Fruit fly (Drosophila melanogaster): Measurements from ENCODE around the gene Hsp23.

Gene Hsp23

DNA sequence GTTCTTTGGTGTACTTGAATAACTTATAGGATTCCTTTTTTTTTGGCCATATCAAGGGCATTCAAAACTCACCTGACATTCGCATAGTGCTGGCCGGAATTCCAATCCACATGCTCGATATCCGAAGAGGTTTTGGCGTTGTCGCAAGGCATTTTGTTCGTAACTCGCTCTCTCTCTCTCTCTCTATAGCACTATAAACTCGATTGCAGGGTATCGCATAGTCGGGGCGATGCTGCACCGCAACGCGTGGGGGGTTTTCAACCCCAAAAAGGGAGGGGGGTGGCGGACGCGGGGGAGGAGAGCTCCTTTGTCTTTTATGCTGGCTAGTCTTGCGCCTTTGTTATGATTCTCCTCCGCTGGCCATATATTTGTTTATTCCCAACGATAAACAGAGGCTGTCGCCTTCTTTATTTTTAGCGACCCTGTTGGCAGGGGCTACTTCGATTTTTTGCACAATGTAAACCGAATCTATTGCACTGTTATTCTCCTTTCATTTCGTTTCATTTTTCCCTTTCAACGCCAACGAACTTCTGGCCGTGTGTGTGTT lies 16.8 kb downstream of the Hsp23 start:
- TF ChIP-seq eg (GFP tag; IDR thresholded peaks at IDR 0.05): no peak; the same call in 1 of the 3 replicates
- no peak for TF ChIP-seq fkh (GFP tag; optimal IDR thresholded peaks at IDR 0.05)
- TF ChIP-seq CG11762 (GFP tag; optimal IDR thresholded peaks at IDR 0.05; ENCODE audit: insufficient read depth): no peak
- TF ChIP-seq CG6808 (GFP tag; optimal IDR thresholded peaks at IDR 0.05): peak; percentile 5
- peak; percentile 19 for TF ChIP-seq Sox14 (GFP tag; optimal IDR thresholded peaks at IDR 0.05)
- peak; percentile 21 for TF ChIP-seq CG10669 (GFP tag; optimal IDR thresholded peaks at IDR 0.05)
- TF ChIP-seq CG3919 (GFP tag; optimal IDR thresholded peaks at IDR 0.05): peak; percentile 57
- TF ChIP-seq CG15336 (GFP tag; IDR thresholded peaks at IDR 0.05): no peak
- TF ChIP-seq CG11902 (GFP tag; optimal IDR thresholded peaks at IDR 0.05): peak; percentile 3
- peak; percentile 21 for TF ChIP-seq OdsH (GFP tag; optimal IDR thresholded peaks at IDR 0.05)
- peak; percentile 6 for TF ChIP-seq net (GFP tag; optimal IDR thresholded peaks at IDR 0.05)
- TF ChIP-seq salr (GFP tag; optimal IDR thresholded peaks at IDR 0.05): peak in 1 of 2 experiments; percentile 12
- TF ChIP-seq ss (GFP tag; optimal IDR thresholded peaks at IDR 0.05): peak; percentile 24 to 25
- TF ChIP-seq vri (GFP tag; optimal IDR thresholded peaks at IDR 0.05): no peak
- TF ChIP-seq CG1621 (tag; optimal IDR thresholded peaks at IDR 0.05): peak; percentile 8
- TF ChIP-seq CG9139 (GFP tag; optimal IDR thresholded peaks at IDR 0.05): no peak
- TF ChIP-seq CG3032 (tag; optimal IDR thresholded peaks at IDR 0.05): peak; percentile 39
- no peak for TF ChIP-seq Smox (GFP tag; optimal IDR thresholded peaks at IDR 0.05)
- TF ChIP-seq cyc (GFP tag; optimal IDR thresholded peaks at IDR 0.05): peak; percentile 16
- no peak for TF ChIP-seq pdm3 (GFP tag; optimal IDR thresholded peaks at IDR 0.05)
- peak; percentile 8 for TF ChIP-seq Ets96B (tag; optimal IDR thresholded peaks at IDR 0.05)
- no peak for TF ChIP-seq CG34406 (GFP tag; optimal IDR thresholded peaks at IDR 0.05)
- TF ChIP-seq CG8119 (GFP tag; IDR thresholded peaks at IDR 0.05): 0 out of 3 replicates have a peak, but pooled peaks have one; percentile 25
- TF ChIP-seq CG6163 (GFP tag; IDR thresholded peaks at IDR 0.05): peak; percentile 31; the same call in 1 of the 3 replicates
- peak; percentile 11 for TF ChIP-seq CG7368 (GFP tag; optimal IDR thresholded peaks at IDR 0.05)
- TF ChIP-seq CG10631 (GFP tag; optimal IDR thresholded peaks at IDR 0.05): no peak
- peak; percentile 50 for TF ChIP-seq Eip78C (GFP tag)
- peak; percentile 39 for TF ChIP-seq CG11294 (GFP tag; IDR thresholded peaks at IDR 0.05)
- peak; percentile 14 for TF ChIP-seq spab (GFP tag; optimal IDR thresholded peaks at IDR 0.05)

dm6 chr3L:9399013-9399750 lies 17.5 kb downstream of the Hsp23 start, which contains the start of gene CG4080:
Gene CG4080, minus strand, starts transcription at chr3L:9399227.
- TF ChIP-seq eg (GFP tag; IDR thresholded peaks at IDR 0.05): no peak
- TF ChIP-seq Sox14 (GFP tag; optimal IDR thresholded peaks at IDR 0.05): peak; percentile 21
- no peak for TF ChIP-seq spab (GFP tag; optimal IDR thresholded peaks at IDR 0.05)
- TF ChIP-seq ss (GFP tag; optimal IDR thresholded peaks at IDR 0.05): peak in 1 of 2 experiments; percentile 10
- no peak for TF ChIP-seq CG15336 (GFP tag; IDR thresholded peaks at IDR 0.05)
- TF ChIP-seq cyc (GFP tag; optimal IDR thresholded peaks at IDR 0.05): peak; percentile 31
- TF ChIP-seq topi (GFP tag; optimal IDR thresholded peaks at IDR 0.05): peak; percentile 46
- TF ChIP-seq net (GFP tag; optimal IDR thresholded peaks at IDR 0.05): no peak
- peak; percentile 79 for TF ChIP-seq Eip78C (GFP tag)
- no peak for TF ChIP-seq CG4318 (GFP tag; optimal IDR thresholded peaks at IDR 0.05)
- TF ChIP-seq Sox15 (GFP tag; optimal IDR thresholded peaks at IDR 0.05): no peak
- peak; percentile 64 for TF ChIP-seq Sox102F (GFP tag; optimal IDR thresholded peaks at IDR 0.05)
- TF ChIP-seq CG16779 (tag; optimal IDR thresholded peaks at IDR 0.05): peak; percentile 43
- TF ChIP-seq dsx (GFP tag; optimal IDR thresholded peaks at IDR 0.05; ENCODE audit: poor library complexity, severe bottlenecking): peak; percentile 48
- TF ChIP-seq vri (GFP tag; optimal IDR thresholded peaks at IDR 0.05): peak; percentile 40
- TF ChIP-seq Blimp-1 (GFP tag; optimal IDR thresholded peaks at IDR 0.05): no peak
- no peak for TF ChIP-seq fd59A (GFP tag; optimal IDR thresholded peaks at IDR 0.05)
- peak; percentile 26 for TF ChIP-seq CG8632 (GFP tag; optimal IDR thresholded peaks at IDR 0.05)
- TF ChIP-seq CG11762 (GFP tag; optimal IDR thresholded peaks at IDR 0.05; ENCODE audit: insufficient read depth): no peak
- TF ChIP-seq CG9139 (GFP tag; optimal IDR thresholded peaks at IDR 0.05): no peak
- peak; percentile 5 for TF ChIP-seq achi (GFP tag; optimal IDR thresholded peaks at IDR 0.05)
- TF ChIP-seq Eip75B (GFP tag; optimal IDR thresholded peaks at IDR 0.05): peak; percentile 7
- peak; percentile 8 for TF ChIP-seq acj6 (GFP tag; optimal IDR thresholded peaks at IDR 0.05)
- TF ChIP-seq svp (GFP tag): peak; percentile 59
- peak; percentile 9 for TF ChIP-seq CG6854 (GFP tag; optimal IDR thresholded peaks at IDR 0.05)
- no peak for TF ChIP-seq Hr4 (GFP tag; optimal IDR thresholded peaks at IDR 0.05)
- peak; percentile 64 for TF ChIP-seq Met (GFP tag; optimal IDR thresholded peaks at IDR 0.05)
- no peak for TF ChIP-seq CG6276 (GFP tag; optimal IDR thresholded peaks at IDR 0.05)
- TF ChIP-seq lz (GFP tag; optimal IDR thresholded peaks at IDR 0.05): peak; percentile 37
